Worm (Caenorhabditis elegans) whole organism, L3 larva: ENCODE results near the gene K08D8.10.

Experiments used
- fkh-10 ChIP-seq: sonication (generic microtip); optimal IDR thresholded peaks from 2 replicates; lab custom pipeline; 2017; ENCODE audit warnings: missing biosample characterization, missing genetic modification reagents, missing genetic modification characterization
- fkh-2 ChIP-seq: fragments of 150-350 bp; optimal IDR thresholded peaks from 2 replicates; lab custom pipeline; 2014; ENCODE audit warnings: missing biosample characterization, missing genetic modification reagents, missing genetic modification characterization

DNA sequence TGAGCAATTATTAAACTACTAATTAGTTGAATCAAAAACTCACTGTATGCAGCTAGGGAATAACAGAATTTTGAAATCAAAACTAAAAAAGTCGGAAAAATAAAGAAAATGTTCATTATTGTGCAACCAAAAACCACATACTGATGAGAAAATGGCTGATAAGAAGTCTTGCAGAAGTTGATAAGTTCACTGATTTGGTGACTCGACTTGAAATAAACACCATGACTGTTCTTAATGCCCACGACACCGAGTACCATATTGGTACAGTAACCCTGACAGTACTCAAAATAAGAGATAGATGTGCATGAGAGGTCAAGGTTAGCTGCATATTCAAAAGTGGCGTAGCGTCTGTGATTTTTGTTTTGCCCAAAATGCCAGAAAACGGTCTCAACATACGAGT lies 14.4 kb upstream of the K08D8.10 start:
- TF ChIP-seq fkh-10 (no peak), fkh-2 (tag; lab: Kevin White, UChicago) (no peak)
